Worm (Caenorhabditis elegans): ENCODE results near the gene F46C5.1.

Gene F46C5.1

ce11 chrII:8839025-8839424, 18.0 kb upstream of the F46C5.1 start, which contains the start of gene F46C5.7:
F46C5.7 (plus strand) TSS chrII:8839325.
- TF ChIP-seq ets-7 (tag; optimal IDR thresholded peaks at IDR 0.05) (no peak), scrt-1 (GFP tag; IDR thresholded peaks at IDR 0.05) (no peak), sea-1 (GFP tag; conservative IDR thresholded peaks at IDR 0.05) (no peak), pes-1 (GFP tag; IDR thresholded peaks at IDR 0.05) (no peak), B0310.2 (tag; optimal IDR thresholded peaks at IDR 0.05) (no peak), hmbx-1 (tag; optimal IDR thresholded peaks at IDR 0.05) (no peak), tbx-11 (GFP tag; IDR thresholded peaks at IDR 0.05) (no peak), ama-1 (optimal IDR thresholded peaks at IDR 0.05) (no peak), ceh-36 (tag; optimal IDR thresholded peaks at IDR 0.05) (no peak), F13C5.2 (tag; optimal IDR thresholded peaks at IDR 0.05) (no peak), tra-4 (tag; optimal IDR thresholded peaks at IDR 0.05) (no peak), aly-1 (tag; optimal IDR thresholded peaks at IDR 0.05) (no peak), tbx-37 (GFP tag; conservative IDR thresholded peaks at IDR 0.05) (no peak), hnd-1 (tag; optimal IDR thresholded peaks at IDR 0.05) (no peak), ceh-13 (GFP tag; optimal IDR thresholded peaks at IDR 0.05) (no peak), hmg-4 (GFP tag; optimal IDR thresholded peaks at IDR 0.05) (no peak), flt-1 (GFP tag; IDR thresholded peaks at IDR 0.05) (no peak)

DNA sequence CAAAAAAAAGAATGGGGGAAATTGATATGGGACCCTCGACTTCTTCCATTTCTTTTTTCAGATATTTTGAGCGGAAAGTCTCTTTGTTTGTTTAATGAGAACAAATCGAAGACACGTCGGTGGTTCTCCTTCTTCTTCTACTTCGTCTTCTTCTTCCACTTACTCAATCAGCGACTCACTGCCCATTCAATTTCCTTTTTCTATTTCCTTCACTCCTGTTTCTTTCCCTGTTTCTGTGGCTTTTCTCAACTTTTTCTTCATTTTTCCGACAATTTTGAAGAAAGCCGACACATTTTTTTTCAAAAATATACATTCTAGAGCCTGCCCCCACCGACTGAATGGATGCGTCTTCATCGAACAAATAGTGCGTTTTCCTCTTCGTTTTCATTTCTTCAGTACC, 14.9 kb upstream of the F46C5.1 start, which contains the start of gene F46C5.4:
Gene F46C5.4, plus strand, starts transcription at position 222 of the 400 bp plus-strand sequence.
- TF ChIP-seq hmbx-1 (tag; optimal IDR thresholded peaks at IDR 0.05) (no peak), tbx-37 (GFP tag; conservative IDR thresholded peaks at IDR 0.05) (no peak), hmg-4 (GFP tag; optimal IDR thresholded peaks at IDR 0.05) (no peak)

- TF ChIP-seq flt-1 (GFP tag; IDR thresholded peaks at IDR 0.05) = no peak
- no peak for TF ChIP-seq tra-4 (tag; optimal IDR thresholded peaks at IDR 0.05)
- TF ChIP-seq aly-1 (tag; optimal IDR thresholded peaks at IDR 0.05) = no peak
- no peak for TF ChIP-seq F13C5.2 (tag; optimal IDR thresholded peaks at IDR 0.05)
- no peak for TF ChIP-seq hnd-1 (tag; optimal IDR thresholded peaks at IDR 0.05)
Observed at ce11 chrII:8832941-8833340, 12.0 kb upstream of the F46C5.1 start.

DNA sequence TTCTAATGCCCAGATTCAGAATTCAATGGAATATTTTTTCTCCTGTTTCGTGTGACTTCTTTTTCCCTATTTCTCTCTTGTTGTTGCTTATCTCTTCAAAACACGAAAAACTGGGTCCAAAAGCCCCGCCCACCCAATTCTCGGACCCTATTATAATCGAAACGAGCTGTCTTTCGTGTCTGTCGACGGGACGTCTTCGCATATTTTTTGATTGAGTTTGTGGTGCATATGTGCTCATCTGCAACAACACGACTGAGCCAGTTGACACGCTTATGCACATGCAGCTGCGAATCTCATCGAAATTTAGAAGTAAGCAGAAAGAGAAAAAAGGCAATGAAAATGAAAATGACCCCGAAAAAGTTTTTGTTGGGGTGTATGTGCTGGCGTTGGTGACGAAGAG, 9.9 kb upstream of the F46C5.1 start:
- TF ChIP-seq hnd-1 (tag; optimal IDR thresholded peaks at IDR 0.05) (no peak), tra-4 (tag; optimal IDR thresholded peaks at IDR 0.05) (no peak), aly-1 (tag; optimal IDR thresholded peaks at IDR 0.05) (no peak), F13C5.2 (tag; optimal IDR thresholded peaks at IDR 0.05) (no peak), ceh-13 (GFP tag; optimal IDR thresholded peaks at IDR 0.05) (no peak), tbx-11 (GFP tag; IDR thresholded peaks at IDR 0.05) (no peak), ets-7 (tag; optimal IDR thresholded peaks at IDR 0.05) (no peak), scrt-1 (GFP tag; IDR thresholded peaks at IDR 0.05) (no peak), ceh-36 (tag; optimal IDR thresholded peaks at IDR 0.05) (no peak), hmbx-1 (tag; optimal IDR thresholded peaks at IDR 0.05) (no peak), tbx-37 (GFP tag; conservative IDR thresholded peaks at IDR 0.05) (no peak), hmg-4 (GFP tag; optimal IDR thresholded peaks at IDR 0.05) (no peak), B0310.2 (tag; optimal IDR thresholded peaks at IDR 0.05) (no peak), ama-1 (optimal IDR thresholded peaks at IDR 0.05) (no peak), pes-1 (GFP tag; IDR thresholded peaks at IDR 0.05) (no peak), flt-1 (GFP tag; IDR thresholded peaks at IDR 0.05) (no peak), sea-1 (GFP tag; conservative IDR thresholded peaks at IDR 0.05) (no peak)

DNA sequence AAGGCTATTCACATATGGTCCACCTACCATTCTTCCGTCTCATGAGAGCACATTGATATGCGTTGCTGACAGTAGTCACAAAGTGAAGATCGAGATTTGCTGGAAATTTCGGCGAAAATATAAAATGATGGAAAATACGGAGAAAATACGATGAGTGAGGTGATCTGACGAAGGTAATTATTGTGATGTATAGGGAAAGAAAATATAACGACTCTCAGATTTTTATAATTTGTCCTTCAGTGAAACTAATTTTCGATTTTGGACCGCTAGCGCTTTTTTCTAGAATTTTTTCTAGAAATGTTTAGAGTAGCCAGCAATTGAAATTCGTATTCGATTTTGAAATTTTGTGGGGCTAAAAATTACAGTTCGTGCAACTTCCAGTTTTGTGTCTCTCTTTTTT, 8.2 kb upstream of the F46C5.1 start, which contains the start of gene F46C5.2:
Gene F46C5.2, minus strand, starts transcription at position 101 of the 400 bp plus-strand sequence.
- TF ChIP-seq hmg-4 (GFP tag; optimal IDR thresholded peaks at IDR 0.05) (no peak), scrt-1 (GFP tag; IDR thresholded peaks at IDR 0.05) (no peak), tbx-37 (GFP tag; conservative IDR thresholded peaks at IDR 0.05) (no peak)

ce11 chrII:8825769-8826168, 4.8 kb upstream of the F46C5.1 start, which contains the start of gene nas-25:
nas-25 (plus strand) TSS chrII:8826069.
- TF ChIP-seq scrt-1 (GFP tag; IDR thresholded peaks at IDR 0.05) (no peak), B0310.2 (tag; optimal IDR thresholded peaks at IDR 0.05) (no peak), ama-1 (optimal IDR thresholded peaks at IDR 0.05) (no peak), hmg-4 (GFP tag; optimal IDR thresholded peaks at IDR 0.05) (no peak), pes-1 (GFP tag; IDR thresholded peaks at IDR 0.05) (no peak), aly-1 (tag; optimal IDR thresholded peaks at IDR 0.05) (no peak), sea-1 (GFP tag; conservative IDR thresholded peaks at IDR 0.05) (no peak), F13C5.2 (tag; optimal IDR thresholded peaks at IDR 0.05) (no peak), tra-4 (tag; optimal IDR thresholded peaks at IDR 0.05) (no peak), ceh-13 (GFP tag; optimal IDR thresholded peaks at IDR 0.05) (no peak), ceh-36 (tag; optimal IDR thresholded peaks at IDR 0.05) (no peak), hnd-1 (tag; optimal IDR thresholded peaks at IDR 0.05) (no peak), hmbx-1 (tag; optimal IDR thresholded peaks at IDR 0.05) (no peak), tbx-37 (GFP tag; conservative IDR thresholded peaks at IDR 0.05) (no peak), flt-1 (GFP tag; IDR thresholded peaks at IDR 0.05) (no peak), tbx-11 (GFP tag; IDR thresholded peaks at IDR 0.05) (no peak), ets-7 (tag; optimal IDR thresholded peaks at IDR 0.05) (no peak)

DNA sequence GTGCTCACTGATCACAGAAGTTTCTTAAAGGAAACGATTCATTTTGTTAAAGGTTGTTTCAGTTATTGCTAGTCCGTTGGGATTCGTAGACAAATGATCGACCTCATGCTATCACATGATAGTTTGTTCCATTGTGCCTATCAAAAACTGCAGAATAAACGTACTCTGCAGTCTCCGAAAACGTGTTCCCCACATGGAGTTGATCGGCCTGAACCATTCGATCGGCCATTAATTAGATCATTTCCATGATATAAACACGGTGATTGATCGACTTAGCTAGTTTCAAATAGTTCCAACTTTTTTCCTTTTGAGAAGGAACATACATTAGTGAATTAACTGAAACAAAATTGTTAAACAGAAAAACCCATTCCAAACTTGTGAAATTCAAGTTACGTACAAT, 1.7 kb upstream of the F46C5.1 start:
- TF ChIP-seq hmbx-1 (tag; optimal IDR thresholded peaks at IDR 0.05) = no peak
- TF ChIP-seq tra-4 (tag; optimal IDR thresholded peaks at IDR 0.05) = no peak
- no peak for TF ChIP-seq ceh-36 (tag; optimal IDR thresholded peaks at IDR 0.05)
- TF ChIP-seq hnd-1 (tag; optimal IDR thresholded peaks at IDR 0.05) = no peak
- no peak for TF ChIP-seq F13C5.2 (tag; optimal IDR thresholded peaks at IDR 0.05)
- no peak for TF ChIP-seq aly-1 (tag; optimal IDR thresholded peaks at IDR 0.05)
- TF ChIP-seq ets-7 (tag; optimal IDR thresholded peaks at IDR 0.05) = no peak
- TF ChIP-seq scrt-1 (GFP tag; IDR thresholded peaks at IDR 0.05) = no peak
- TF ChIP-seq flt-1 (GFP tag; IDR thresholded peaks at IDR 0.05) = no peak
- TF ChIP-seq tbx-37 (GFP tag; conservative IDR thresholded peaks at IDR 0.05) = no peak
- no peak for TF ChIP-seq B0310.2 (tag; optimal IDR thresholded peaks at IDR 0.05)
- TF ChIP-seq sea-1 (GFP tag; conservative IDR thresholded peaks at IDR 0.05) = no peak
